Worm (Caenorhabditis elegans): ENCODE measurements around the gene C35D10.17.

- TF ChIP-seq elt-2 (tag; optimal IDR thresholded peaks at IDR 0.05), result no peak
- no peak for TF ChIP-seq ama-1 (optimal IDR thresholded peaks at IDR 0.05)
- TF ChIP-seq elt-3 (tag; optimal IDR thresholded peaks at IDR 0.05), result no peak
- TF ChIP-seq egl-5 (tag; optimal IDR thresholded peaks at IDR 0.05), result no peak
- TF ChIP-seq aly-2 (tag; optimal IDR thresholded peaks at IDR 0.05), result no peak
- no peak for TF ChIP-seq snpc-4 (tag; optimal IDR thresholded peaks at IDR 0.05)
- TF ChIP-seq nhr-237 (tag; optimal IDR thresholded peaks at IDR 0.05), result no peak
- TF ChIP-seq pha-4 (tag; optimal IDR thresholded peaks at IDR 0.05), result no peak
- TF ChIP-seq ceh-9 (tag; optimal IDR thresholded peaks at IDR 0.05), result no peak
- TF ChIP-seq mdl-1 (tag; optimal IDR thresholded peaks at IDR 0.05), result no peak
- no peak for TF ChIP-seq ceh-28 (tag; optimal IDR thresholded peaks at IDR 0.05)
Observed at ce11 chrIII:4895313-4895712, 28.5 kb downstream of the C35D10.17 start.

Measured in whole organism, L3 larva.